Worm (Caenorhabditis elegans): Measurements from ENCODE around the gene H01M10.1.
A peak's percentile ranks its signal among the peaks of the same experiment; 100 is the strongest.

The H01M10.1 gene

DNA sequence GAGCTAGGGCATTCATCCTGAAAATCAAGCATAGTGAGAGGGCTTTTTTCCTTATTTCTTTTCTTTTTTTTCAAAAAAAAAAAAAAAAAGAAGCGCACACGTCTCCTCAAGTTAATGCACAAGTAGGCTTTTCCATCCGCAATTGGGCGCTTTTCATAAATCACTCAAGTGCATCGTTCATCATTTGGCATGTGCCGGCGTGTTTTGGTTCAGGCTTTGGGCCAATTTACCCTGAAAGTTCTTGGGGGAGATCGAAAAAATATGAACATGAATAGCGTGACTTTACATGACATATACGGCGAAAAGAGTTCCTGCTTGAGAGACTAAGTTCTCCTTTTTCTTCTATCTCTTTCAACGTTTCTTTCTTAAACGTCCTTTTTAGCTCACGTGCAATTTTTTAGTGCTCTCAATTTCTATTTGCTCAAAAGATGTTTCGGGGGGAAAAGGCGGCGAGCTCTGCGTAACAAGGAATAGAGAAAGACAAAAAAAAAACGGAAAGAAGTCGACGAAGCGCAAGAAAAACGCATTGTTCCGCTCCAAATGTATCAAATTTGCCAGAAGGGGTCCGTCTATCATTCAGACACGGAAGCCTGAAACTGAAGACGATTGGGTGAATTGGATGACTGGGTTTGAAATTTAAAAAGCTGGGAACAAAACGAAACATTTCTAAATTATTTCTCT lies 20.8 kb upstream of the H01M10.1 start:
- TF ChIP-seq sptf-1 (tag; optimal IDR thresholded peaks at IDR 0.05) (no peak), mab-5 (tag; optimal IDR thresholded peaks at IDR 0.05) (no peak), nhr-76 (tag; optimal IDR thresholded peaks at IDR 0.05) (no peak), flh-1 (GFP tag; optimal IDR thresholded peaks at IDR 0.05) (no peak), nhr-237 (tag; optimal IDR thresholded peaks at IDR 0.05) (no peak), unc-120 (tag; optimal IDR thresholded peaks at IDR 0.05; ENCODE audit: poor library complexity, severe bottlenecking) (no peak), elt-3 (tag; optimal IDR thresholded peaks at IDR 0.05) (no peak), tbx-8 (GFP tag; optimal IDR thresholded peaks at IDR 0.05) (no peak), zip-8 (tag; optimal IDR thresholded peaks at IDR 0.05) (no peak), mep-1 (tag; optimal IDR thresholded peaks at IDR 0.05) (no peak), lin-32 (GFP tag; optimal IDR thresholded peaks at IDR 0.05) (no peak), drap-1 (GFP tag; optimal IDR thresholded peaks at IDR 0.05) (no peak), cnd-1 (tag; optimal IDR thresholded peaks at IDR 0.05) (no peak), mls-2 (tag; optimal IDR thresholded peaks at IDR 0.05) (no peak), bed-3 (GFP tag; optimal IDR thresholded peaks at IDR 0.05) (no peak), nhr-2 (tag; optimal IDR thresholded peaks at IDR 0.05) (no peak), ceh-43 (GFP tag; optimal IDR thresholded peaks at IDR 0.05) (no peak), elt-1 (tag; optimal IDR thresholded peaks at IDR 0.05; ENCODE audit: borderline replicate concordance, insufficient read depth) (no peak), unc-62 (GFP tag; optimal IDR thresholded peaks at IDR 0.05) (no peak)

DNA sequence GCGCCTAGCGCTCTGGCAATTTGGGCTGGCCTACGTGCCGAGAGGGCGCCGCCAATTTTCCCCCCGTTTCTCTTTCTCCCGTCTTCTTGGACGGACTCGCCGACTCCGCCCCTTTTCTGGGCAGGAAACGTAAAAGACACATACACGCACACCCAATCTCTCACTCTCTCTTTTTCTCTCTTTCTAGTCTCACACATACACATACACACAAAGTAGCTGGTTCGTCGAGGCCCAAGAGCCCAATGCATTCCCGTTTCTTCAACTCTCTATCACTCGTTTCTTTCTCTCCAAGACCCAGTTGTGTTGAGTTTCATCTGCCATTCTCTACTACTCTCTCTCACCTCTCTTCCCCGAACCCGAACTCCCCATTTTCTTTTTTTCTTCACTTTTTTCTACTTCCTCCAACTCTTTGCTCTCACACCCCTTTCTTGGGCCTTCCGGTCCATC lies 18.5 kb upstream of the H01M10.1 start:
- no peak for TF ChIP-seq mab-5 (tag; optimal IDR thresholded peaks at IDR 0.05)
- peak; percentile 47 for TF ChIP-seq mls-2 (tag; optimal IDR thresholded peaks at IDR 0.05)
- TF ChIP-seq sptf-1 (tag; optimal IDR thresholded peaks at IDR 0.05), result peak; percentile 43
- no peak for TF ChIP-seq lin-13 (tag; optimal IDR thresholded peaks at IDR 0.05)
- peak; percentile 44 for TF ChIP-seq unc-62 (GFP tag; optimal IDR thresholded peaks at IDR 0.05)
- peak; percentile 36 for TF ChIP-seq ces-1 (GFP tag; optimal IDR thresholded peaks at IDR 0.05)
- peak; percentile 100 for TF ChIP-seq unc-120 (tag; optimal IDR thresholded peaks at IDR 0.05; ENCODE audit: poor library complexity, severe bottlenecking)
- peak; percentile 7 for TF ChIP-seq lsy-2 (tag; optimal IDR thresholded peaks at IDR 0.05)

ce11 chrX:2596605-2597004 lies 16.2 kb upstream of the H01M10.1 start:
- TF ChIP-seq mep-1 (tag; optimal IDR thresholded peaks at IDR 0.05) (no peak), nhr-2 (tag; optimal IDR thresholded peaks at IDR 0.05) (no peak), sptf-1 (tag; optimal IDR thresholded peaks at IDR 0.05) (no peak), nhr-237 (tag; optimal IDR thresholded peaks at IDR 0.05) (no peak), lin-13 (tag; optimal IDR thresholded peaks at IDR 0.05) (no peak), nhr-76 (tag; optimal IDR thresholded peaks at IDR 0.05) (no peak), unc-39 (tag; optimal IDR thresholded peaks at IDR 0.05) (no peak), nhr-28 (tag; optimal IDR thresholded peaks at IDR 0.05) (no peak), elt-3 (tag; optimal IDR thresholded peaks at IDR 0.05) (no peak), tbx-8 (GFP tag; optimal IDR thresholded peaks at IDR 0.05) (no peak), nhr-12 (tag; optimal IDR thresholded peaks at IDR 0.05) (no peak), ceh-43 (GFP tag; optimal IDR thresholded peaks at IDR 0.05) (no peak), M03D4.4 (tag; optimal IDR thresholded peaks at IDR 0.05) (no peak), flh-1 (GFP tag; optimal IDR thresholded peaks at IDR 0.05) (no peak), snpc-4 (tag; optimal IDR thresholded peaks at IDR 0.05) (no peak), ceh-83 (GFP tag; optimal IDR thresholded peaks at IDR 0.05) (no peak), pha-4 (tag; optimal IDR thresholded peaks at IDR 0.05) (no peak), elt-1 (tag; optimal IDR thresholded peaks at IDR 0.05; ENCODE audit: borderline replicate concordance, insufficient read depth) (no peak), mls-2 (tag; optimal IDR thresholded peaks at IDR 0.05) (no peak), ham-2 (GFP tag; optimal IDR thresholded peaks at IDR 0.05) (no peak)

DNA sequence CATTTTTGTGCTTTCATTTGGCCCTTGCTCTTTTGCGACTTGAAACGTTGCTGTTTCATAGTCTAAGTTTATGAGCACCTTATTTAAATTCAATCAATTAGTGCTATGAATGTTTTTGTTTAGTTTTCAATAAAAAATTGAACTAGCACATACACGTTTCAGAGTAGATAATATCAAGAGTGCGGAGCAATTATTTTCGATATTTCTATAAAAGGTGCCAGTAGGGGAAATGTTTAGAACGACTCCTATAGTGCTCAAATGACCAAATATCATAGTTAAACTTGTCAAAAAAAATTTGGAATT lies 15.3 kb upstream of the H01M10.1 start:
- no peak for TF ChIP-seq zip-8 (tag; optimal IDR thresholded peaks at IDR 0.05)
- no peak for TF ChIP-seq tbx-8 (GFP tag; optimal IDR thresholded peaks at IDR 0.05)
- TF ChIP-seq elt-1 (tag; optimal IDR thresholded peaks at IDR 0.05; ENCODE audit: borderline replicate concordance, insufficient read depth), result no peak
- TF ChIP-seq bed-3 (GFP tag; optimal IDR thresholded peaks at IDR 0.05), result no peak
- TF ChIP-seq M03D4.4 (tag; optimal IDR thresholded peaks at IDR 0.05), result no peak
- TF ChIP-seq nhr-237 (tag; optimal IDR thresholded peaks at IDR 0.05), result no peak
- TF ChIP-seq mep-1 (tag; optimal IDR thresholded peaks at IDR 0.05), result no peak
- no peak for TF ChIP-seq elt-3 (tag; optimal IDR thresholded peaks at IDR 0.05)
- TF ChIP-seq ceh-43 (GFP tag; optimal IDR thresholded peaks at IDR 0.05), result no peak
- no peak for TF ChIP-seq pha-4 (tag; optimal IDR thresholded peaks at IDR 0.05)
- no peak for TF ChIP-seq mab-5 (tag; optimal IDR thresholded peaks at IDR 0.05)
- TF ChIP-seq unc-120 (tag; optimal IDR thresholded peaks at IDR 0.05; ENCODE audit: poor library complexity, severe bottlenecking), result no peak
- no peak for TF ChIP-seq nhr-2 (tag; optimal IDR thresholded peaks at IDR 0.05)
- no peak for TF ChIP-seq ztf-11 (tag; optimal IDR thresholded peaks at IDR 0.05)
- no peak for TF ChIP-seq cnd-1 (tag; optimal IDR thresholded peaks at IDR 0.05)
- no peak for TF ChIP-seq drap-1 (GFP tag; optimal IDR thresholded peaks at IDR 0.05)
- TF ChIP-seq sem-2 (GFP tag; optimal IDR thresholded peaks at IDR 0.05), result no peak
- TF ChIP-seq lsy-2 (tag; optimal IDR thresholded peaks at IDR 0.05), result no peak

All from whole organism, mixed stage, embryonic.